Worm (Caenorhabditis elegans) whole organism, L4 larva: Measurements from ENCODE around the gene C40A11.3.

ENCODE experiments used
- daf-8 ChIP-seq: fragments of 200-800 bp; sonication (Bioruptor generic); IDR thresholded peaks from 2 replicates; pipeline ENCODE4 v1.3.6; 2022; ENCODE audit warnings: missing genetic modification characterization, missing compliant biosample characterization
- lir-3 ChIP-seq: sonication (generic microtip); optimal IDR thresholded peaks from 2 replicates; lab custom pipeline; 2016; ENCODE audit warnings: mild to moderate bottlenecking, missing genetic modification characterization, missing compliant biosample characterization
- nhr-10 ChIP-seq: fragments of 150-350 bp; optimal IDR thresholded peaks from 2 replicates; lab custom pipeline; 2014; ENCODE audit warnings: missing biosample characterization, missing genetic modification characterization
- unc-39 ChIP-seq: sonication (generic microtip); optimal IDR thresholded peaks from 2 replicates; lab custom pipeline; 2017; ENCODE audit warnings: missing biosample characterization, missing genetic modification characterization
- unc-62 ChIP-seq, 3 experiments: fragments of 150-350 bp in 1 of 3; sonication (generic microtip); optimal IDR thresholded peaks in 2 of 3; peaks in 1 of 3; 1 replicate in 1 of 3; 2 replicates in 2 of 3; lab custom pipeline; 2014 to 2017; ENCODE audit warnings: missing biosample characterization in 3 of 3, missing genetic modification characterization in 3 of 3, missing genetic modification reagents in 3 of 3, missing genotype in 1 of 3
- ztf-11 ChIP-seq: fragments of 150-350 bp; optimal IDR thresholded peaks from 2 replicates; lab custom pipeline; 2014; ENCODE audit warnings: missing biosample characterization, missing genetic modification characterization

DNA sequence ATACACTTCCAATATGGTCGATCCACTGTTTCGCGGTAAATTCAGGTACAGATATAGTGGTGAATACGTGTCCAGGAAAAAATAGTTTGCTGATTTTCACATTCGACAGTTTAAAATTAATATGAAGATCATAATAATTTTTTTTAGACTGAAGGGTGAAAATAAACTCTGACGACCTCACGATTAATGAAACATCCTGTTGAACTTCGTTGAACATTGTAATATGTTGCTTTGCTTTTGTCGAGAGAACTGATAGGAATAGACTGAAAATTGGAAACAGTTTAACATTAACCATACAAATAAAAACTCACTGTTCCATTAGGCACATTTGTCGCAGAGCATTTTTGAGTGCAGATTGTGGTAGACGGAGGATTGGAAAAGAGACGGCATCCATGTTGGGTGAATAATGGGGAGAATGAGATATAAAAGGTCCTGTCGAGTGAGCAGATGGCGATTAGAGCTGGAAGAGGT, 47.4 kb upstream of the C40A11.3 start, which contains the start of gene fbxb-37:
- TF ChIP-seq lir-3 (tag; lab: Kevin White, UChicago) (no peak), unc-39 (tag; lab: Kevin White, UChicago) (no peak), ztf-11 (tag; lab: Kevin White, UChicago) (no peak), unc-62 (GFP tag; optimal IDR thresholded peaks at IDR 0.05 in 1 of 2; lab: Kevin White, UChicago) (peak in 1 of 2 experiments; percentile 92), unc-62 (tag; optimal IDR thresholded peaks at IDR 0.05; lab: Kevin White, UChicago) (no peak), nhr-10 (tag; lab: Kevin White, UChicago) (no peak), daf-8 (GFP tag; lab: Robert Waterston, UW) (no peak)
